Worm (Caenorhabditis elegans) whole organism, mixed stage, embryonic: Measurements from ENCODE around the gene fbxb-111.

Source experiments
- M03D4.4 ChIP-seq: sonication (generic microtip); optimal IDR thresholded peaks from 2 replicates; lab custom pipeline; 2017; ENCODE audit warnings: mild to moderate bottlenecking, missing genetic modification characterization, missing compliant biosample characterization
- bed-3 ChIP-seq: fragments of 200-800 bp; sonication (Bioruptor generic); optimal IDR thresholded peaks from 3 replicates; lab custom pipeline; 2018; ENCODE audit warnings: mild to moderate bottlenecking, missing genetic modification characterization, moderate library complexity, missing compliant biosample characterization
- blmp-1 ChIP-seq: fragments of 150-350 bp; optimal IDR thresholded peaks from 2 replicates; lab custom pipeline; 2014; ENCODE audit warnings: missing biosample characterization, missing genetic modification characterization
- ceh-39 ChIP-seq: fragments of 150-350 bp; optimal IDR thresholded peaks from 2 replicates; lab custom pipeline; 2014; ENCODE audit warnings: missing biosample characterization, missing genetic modification characterization
- ceh-43 ChIP-seq: fragments of 200-800 bp; sonication (Bioruptor generic); optimal IDR thresholded peaks from 2 replicates; lab custom pipeline; 2018; ENCODE audit warnings: mild to moderate bottlenecking, missing genetic modification characterization, moderate library complexity, missing compliant biosample characterization
- ceh-83 ChIP-seq: fragments of 200-800 bp; sonication (Bioruptor generic); optimal IDR thresholded peaks from 2 replicates; lab custom pipeline; 2018; ENCODE audit warnings: mild to moderate bottlenecking, missing genetic modification characterization, missing compliant biosample characterization
- ces-1 ChIP-seq: fragments of 150-350 bp; optimal IDR thresholded peaks from 2 replicates; lab custom pipeline; 2014; ENCODE audit warnings: missing biosample characterization, missing genetic modification reagents, missing genetic modification characterization
- cnd-1 ChIP-seq: fragments of 200-800 bp; sonication (Bioruptor generic); optimal IDR thresholded peaks from 2 replicates; lab custom pipeline; 2018; ENCODE audit warnings: mild to moderate bottlenecking, missing genetic modification characterization, missing compliant biosample characterization
- drap-1 ChIP-seq: fragments of 200-800 bp; sonication (Bioruptor generic); optimal IDR thresholded peaks from 3 replicates; lab custom pipeline; 2018; ENCODE audit warnings: mild to moderate bottlenecking, missing genetic modification characterization, missing compliant biosample characterization
- elt-1 ChIP-seq: sonication (generic microtip); optimal IDR thresholded peaks from 2 replicates; lab custom pipeline; 2017; ENCODE audit warnings: missing genetic modification characterization, mild to moderate bottlenecking, missing compliant biosample characterization, antibody characterized with exemption, moderate library complexity, borderline replicate concordance; ENCODE audit not compliant: insufficient read depth
- elt-3 ChIP-seq: fragments of 150-350 bp; optimal IDR thresholded peaks from 2 replicates; lab custom pipeline; 2014; ENCODE audit warnings: missing biosample characterization, missing genetic modification characterization
- ham-2 ChIP-seq: fragments of 200-800 bp; sonication (Bioruptor generic); optimal IDR thresholded peaks from 2 replicates; lab custom pipeline; 2018; ENCODE audit warnings: mild to moderate bottlenecking, missing genetic modification characterization, missing compliant biosample characterization
- lin-13 ChIP-seq: fragments of 150-350 bp; optimal IDR thresholded peaks from 2 replicates; lab custom pipeline; 2014; ENCODE audit warnings: missing biosample characterization, missing genetic modification characterization
- lin-32 ChIP-seq: fragments of 200-800 bp; sonication (Bioruptor generic); optimal IDR thresholded peaks from 2 replicates; lab custom pipeline; 2018; ENCODE audit warnings: mild to moderate bottlenecking, missing genetic modification characterization, missing compliant biosample characterization
- lsy-2 ChIP-seq: fragments of 150-350 bp; optimal IDR thresholded peaks from 2 replicates; lab custom pipeline; 2014; ENCODE audit warnings: missing biosample characterization, missing genetic modification characterization
- mep-1 ChIP-seq: fragments of 150-350 bp; optimal IDR thresholded peaks from 2 replicates; lab custom pipeline; 2017; ENCODE audit warnings: missing biosample characterization, missing genetic modification reagents, missing genetic modification characterization, inconsistent platforms
- mls-2 ChIP-seq: sonication (generic microtip); optimal IDR thresholded peaks from 2 replicates; lab custom pipeline; 2016; ENCODE audit warnings: mild to moderate bottlenecking, missing genetic modification characterization, moderate library complexity, missing compliant biosample characterization
- nhr-12 ChIP-seq: fragments of 150-350 bp; optimal IDR thresholded peaks from 2 replicates; lab custom pipeline; 2014; ENCODE audit warnings: missing biosample characterization, missing genetic modification characterization
- nhr-2 ChIP-seq: fragments of 150-350 bp; optimal IDR thresholded peaks from 2 replicates; lab custom pipeline; 2014; ENCODE audit warnings: missing biosample characterization, missing genetic modification characterization
- nhr-237 ChIP-seq: fragments of 150-350 bp; optimal IDR thresholded peaks from 2 replicates; lab custom pipeline; 2014; ENCODE audit warnings: missing biosample characterization, missing genetic modification characterization
- nhr-28 ChIP-seq: fragments of 150-350 bp; optimal IDR thresholded peaks from 2 replicates; lab custom pipeline; 2014; ENCODE audit warnings: missing biosample characterization, missing genetic modification characterization
- nhr-76 ChIP-seq: sonication (generic microtip); optimal IDR thresholded peaks from 2 replicates; lab custom pipeline; 2017; ENCODE audit warnings: missing biosample characterization, missing genetic modification characterization
- pha-4 ChIP-seq: fragments of 150-350 bp; optimal IDR thresholded peaks from 2 replicates; lab custom pipeline; 2018; ENCODE audit warnings: missing biosample characterization, missing genetic modification reagents, missing genetic modification characterization
- sem-2 ChIP-seq: fragments of 200-800 bp; sonication (Bioruptor generic); optimal IDR thresholded peaks from 2 replicates; lab custom pipeline; 2018; ENCODE audit warnings: mild to moderate bottlenecking, missing genetic modification characterization, missing compliant biosample characterization
- snpc-4 ChIP-seq: fragments of 150-350 bp; optimal IDR thresholded peaks from 2 replicates; lab custom pipeline; 2014; ENCODE audit warnings: missing biosample characterization, missing genetic modification characterization
- sptf-1 ChIP-seq: sonication (generic microtip); optimal IDR thresholded peaks from 2 replicates; lab custom pipeline; 2017; ENCODE audit warnings: mild to moderate bottlenecking, missing genetic modification characterization, moderate library complexity, missing compliant biosample characterization
- tbx-8 ChIP-seq: fragments of 200-800 bp; sonication (Bioruptor generic); optimal IDR thresholded peaks from 2 replicates; lab custom pipeline; 2018; ENCODE audit warnings: mild to moderate bottlenecking, missing genetic modification characterization, moderate library complexity, missing compliant biosample characterization
- unc-120 ChIP-seq: sonication (generic microtip); optimal IDR thresholded peaks from 2 replicates; lab custom pipeline; 2017; ENCODE audit warnings: missing genetic modification characterization, missing compliant biosample characterization; ENCODE audit not compliant: poor library complexity, severe bottlenecking
- unc-39 ChIP-seq: fragments of 150-350 bp; optimal IDR thresholded peaks from 2 replicates; lab custom pipeline; 2014; ENCODE audit warnings: missing biosample characterization, missing genetic modification characterization
- unc-62 ChIP-seq: fragments of 150-350 bp; optimal IDR thresholded peaks from 2 replicates; lab custom pipeline; 2014; ENCODE audit warnings: missing biosample characterization, missing genetic modification reagents, missing genetic modification characterization
- ztf-11 ChIP-seq: fragments of 150-350 bp; optimal IDR thresholded peaks from 2 replicates; lab custom pipeline; 2014; ENCODE audit warnings: missing biosample characterization, missing genetic modification characterization

fbxb-111 gene

DNA sequence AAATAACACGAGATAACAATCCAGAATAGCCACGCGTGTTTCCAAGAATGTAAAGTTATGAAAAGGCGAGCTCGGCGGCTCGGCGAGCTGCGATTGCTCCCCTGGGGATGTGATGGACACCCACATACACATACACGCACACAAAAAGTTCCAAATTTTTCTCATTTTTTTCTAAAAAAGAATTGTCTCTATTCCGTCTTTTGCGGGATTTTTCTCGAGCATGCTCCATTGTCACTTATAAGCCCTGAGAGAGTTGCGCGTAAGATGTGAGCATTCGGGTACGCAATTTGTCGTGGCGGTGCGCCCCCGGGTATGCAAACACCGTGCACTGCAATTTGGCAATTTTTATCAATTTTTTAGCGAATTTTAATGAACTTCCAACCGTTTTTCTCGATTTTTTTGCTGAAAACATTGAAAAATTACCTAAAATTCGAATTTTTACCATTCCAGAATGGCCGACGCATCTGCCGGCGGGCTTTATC lies 12.3 kb upstream of the fbxb-111 start, which contains the start of the genes F08D12.12 and srpa-72:
Gene F08D12.12, minus strand, starts transcription at position 51 of the 482 bp plus-strand sequence.
Gene srpa-72, plus strand, starts transcription at position 451 of the 482 bp plus-strand sequence.
- TF ChIP-seq nhr-2 (tag; lab: Kevin White, UChicago) (no peak), mep-1 (tag; lab: Kevin White, UChicago) (no peak), nhr-12 (tag; lab: Kevin White, UChicago) (no peak), drap-1 (GFP tag; lab: Kevin White, UChicago) (no peak), pha-4 (tag; lab: Kevin White, UChicago) (peak; percentile 45), blmp-1 (tag; lab: Kevin White, UChicago) (no peak), sptf-1 (tag; lab: Kevin White, UChicago) (no peak), tbx-8 (GFP tag; lab: Kevin White, UChicago) (no peak), ces-1 (GFP tag; lab: Kevin White, UChicago) (no peak), elt-1 (tag; lab: Kevin White, UChicago) (no peak), M03D4.4 (tag; lab: Kevin White, UChicago) (no peak), unc-120 (tag; lab: Kevin White, UChicago) (peak; percentile 7), lsy-2 (tag; lab: Kevin White, UChicago) (peak; percentile 10), nhr-76 (tag; lab: Kevin White, UChicago) (no peak), snpc-4 (tag; lab: Kevin White, UChicago) (no peak), mls-2 (no peak), lin-32 (no peak), bed-3 (GFP tag; lab: Kevin White, UChicago) (no peak)

- TF ChIP-seq bed-3 (GFP tag; lab: Kevin White, UChicago) = no peak
- no peak for TF ChIP-seq lin-13 (tag; lab: Kevin White, UChicago)
Measured at ce11 chrII:2785787-2786186, 11.0 kb upstream of the fbxb-111 start.

DNA sequence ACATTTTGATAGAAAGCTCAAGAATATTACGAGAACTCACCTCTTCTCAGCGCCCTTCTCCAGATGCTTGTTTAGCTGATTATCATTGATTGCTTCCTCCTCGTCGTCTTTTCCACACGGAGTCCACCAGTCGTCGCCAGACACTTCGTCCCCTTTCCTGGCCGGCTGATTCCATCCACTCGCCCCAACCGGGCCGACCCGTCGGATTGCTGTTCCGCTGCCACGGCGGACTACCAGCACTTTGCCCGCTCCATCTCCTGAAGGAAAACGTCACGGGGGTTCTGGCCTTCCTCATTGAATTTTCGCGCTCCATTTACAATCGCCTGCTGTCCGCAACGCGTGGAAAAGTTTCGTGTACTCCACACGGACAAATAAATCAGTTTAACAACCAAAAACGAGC lies 8.6 kb upstream of the fbxb-111 start:
- TF ChIP-seq lin-13 (tag; lab: Kevin White, UChicago) (no peak), unc-62 (no peak), nhr-12 (tag; lab: Kevin White, UChicago) (no peak), nhr-237 (tag; lab: Kevin White, UChicago) (no peak), sptf-1 (tag; lab: Kevin White, UChicago) (no peak), unc-39 (no peak), lin-32 (no peak), snpc-4 (tag; lab: Kevin White, UChicago) (no peak), bed-3 (GFP tag; lab: Kevin White, UChicago) (no peak)

- no peak for TF ChIP-seq elt-3 (tag; lab: Kevin White, UChicago)
- TF ChIP-seq cnd-1 (tag; lab: Kevin White, UChicago) = no peak
- no peak for TF ChIP-seq elt-1 (tag; lab: Kevin White, UChicago)
- TF ChIP-seq ham-2 = no peak
- TF ChIP-seq ceh-83 (GFP tag; lab: Kevin White, UChicago) = no peak
- TF ChIP-seq unc-62 = no peak
- TF ChIP-seq ztf-11 (tag; lab: Kevin White, UChicago) = no peak
- TF ChIP-seq pha-4 (tag; lab: Kevin White, UChicago) = no peak
- no peak for TF ChIP-seq ces-1 (GFP tag; lab: Kevin White, UChicago)
- TF ChIP-seq mls-2 = no peak
- no peak for TF ChIP-seq mep-1 (tag; lab: Kevin White, UChicago)
- no peak for TF ChIP-seq snpc-4 (tag; lab: Kevin White, UChicago)
- TF ChIP-seq lsy-2 (tag; lab: Kevin White, UChicago) = no peak
- TF ChIP-seq bed-3 (GFP tag; lab: Kevin White, UChicago) = no peak
- TF ChIP-seq nhr-28 = no peak
- no peak for TF ChIP-seq nhr-76 (tag; lab: Kevin White, UChicago)
- no peak for TF ChIP-seq sptf-1 (tag; lab: Kevin White, UChicago)
- TF ChIP-seq sem-2 (GFP tag; lab: Kevin White, UChicago) = no peak
- no peak for TF ChIP-seq nhr-237 (tag; lab: Kevin White, UChicago)
- TF ChIP-seq, all 35 proteins: peak for 0
Measured at ce11 chrII:2781355-2781754, 6.6 kb upstream of the fbxb-111 start, which contains the start of gene F08D12.2. Gene F08D12.2 (plus strand): TSS chrII:2781655.

ce11 chrII:2780804-2781203 lies 6.0 kb upstream of the fbxb-111 start:
- TF ChIP-seq ceh-39 (tag; lab: Kevin White, UChicago) (no peak), unc-62 (no peak), drap-1 (GFP tag; lab: Kevin White, UChicago) (no peak), nhr-12 (tag; lab: Kevin White, UChicago) (no peak), blmp-1 (tag; lab: Kevin White, UChicago) (no peak), lin-13 (tag; lab: Kevin White, UChicago) (no peak), M03D4.4 (tag; lab: Kevin White, UChicago) (no peak), ceh-43 (GFP tag; lab: Kevin White, UChicago) (no peak), sem-2 (GFP tag; lab: Kevin White, UChicago) (no peak), lsy-2 (tag; lab: Kevin White, UChicago) (no peak)
